Fruit fly (Drosophila melanogaster) whole organism, embryonic: ENCODE data around the gene mbt.

Source experiments
- ATbp ChIP-seq: fragments of 200-800 bp; sonication (Bioruptor generic); optimal IDR thresholded peaks from 2 replicates; lab custom pipeline; 2017; ENCODE audit warnings: missing biosample characterization, mild to moderate bottlenecking, missing genetic modification characterization, missing genetic modification reagents
- Atf-2 ChIP-seq: fragments of 200-800 bp; sonication (Bioruptor generic); optimal IDR thresholded peaks from 2 replicates; lab custom pipeline; 2016; ENCODE audit warnings: missing biosample characterization, missing genetic modification characterization
- B-H2 ChIP-seq: fragments of 200-800 bp; sonication (Bioruptor generic); optimal IDR thresholded peaks from 2 replicates; lab custom pipeline; 2018; ENCODE audit warnings: missing biosample characterization, mild to moderate bottlenecking, missing genetic modification characterization
- Bteb2 ChIP-seq: fragments of 200-800 bp; sonication (Bioruptor generic); optimal IDR thresholded peaks from 2 replicates; lab custom pipeline; 2016; ENCODE audit warnings: missing biosample characterization, missing genetic modification characterization
- CG10321 ChIP-seq: fragments of 200-800 bp; sonication (Bioruptor generic); IDR thresholded peaks from 2 replicates; pipeline ENCODE4 v1.3.6; 2022; ENCODE audit warnings: missing biosample characterization, missing genetic modification characterization
- CG10959 ChIP-seq: fragments of 200-800 bp; sonication (Bioruptor generic); IDR thresholded peaks from 2 replicates; pipeline ENCODE4 v1.3.6; 2022; ENCODE audit warnings: missing biosample characterization, missing genetic modification characterization
- CG11398 ChIP-seq: fragments of 200-800 bp; sonication (Bioruptor generic); optimal IDR thresholded peaks from 2 replicates; lab custom pipeline; 2016; ENCODE audit warnings: missing biosample characterization, missing genetic modification characterization
- CG12104 ChIP-seq: fragments of 200-800 bp; sonication (Bioruptor generic); optimal IDR thresholded peaks from 3 replicates; lab custom pipeline; 2016; ENCODE audit warnings: missing biosample characterization, missing genetic modification characterization
- CG12219 ChIP-seq: fragments of 200-800 bp; sonication (Bioruptor generic); optimal IDR thresholded peaks from 3 replicates; lab custom pipeline; 2018; ENCODE audit warnings: missing biosample characterization, mild to moderate bottlenecking, missing genetic modification characterization
- CG13296 ChIP-seq: fragments of 200-800 bp; sonication (Bioruptor generic); optimal IDR thresholded peaks from 3 replicates; lab custom pipeline; 2018; ENCODE audit warnings: missing biosample characterization, mild to moderate bottlenecking, missing genetic modification characterization
- CG13775 ChIP-seq: fragments of 200-800 bp; sonication (Bioruptor generic); optimal IDR thresholded peaks from 3 replicates; lab custom pipeline; 2017; ENCODE audit warnings: missing biosample characterization, mild to moderate bottlenecking, missing genetic modification characterization
- CG14014 ChIP-seq: fragments of 200-800 bp; sonication (Bioruptor generic); IDR thresholded peaks from 2 replicates; pipeline ENCODE4 v1.3.6; 2022; ENCODE audit warnings: missing biosample characterization, missing genetic modification characterization
- CG15696 ChIP-seq: fragments of 200-800 bp; sonication (Bioruptor generic); optimal IDR thresholded peaks from 2 replicates; lab custom pipeline; 2019; ENCODE audit warnings: missing biosample characterization, mild to moderate bottlenecking, missing genetic modification characterization, moderate library complexity
- CG16815 ChIP-seq: fragments of 200-800 bp; sonication (Bioruptor generic); optimal IDR thresholded peaks from 3 replicates; lab custom pipeline; 2017; ENCODE audit warnings: missing biosample characterization, mild to moderate bottlenecking, missing genetic modification characterization
- CG17328 ChIP-seq: fragments of 200-800 bp; sonication (Bioruptor generic); IDR thresholded peaks from 2 replicates; pipeline ENCODE4 v1.3.6; 2022; ENCODE audit warnings: missing biosample characterization, missing genetic modification characterization
- CG17568 ChIP-seq: fragments of 200-800 bp; sonication (Bioruptor generic); optimal IDR thresholded peaks from 2 replicates; lab custom pipeline; 2018; ENCODE audit warnings: missing biosample characterization, mild to moderate bottlenecking, missing genetic modification characterization, moderate library complexity
- CG18476 ChIP-seq: fragments of 200-800 bp; sonication (Bioruptor generic); optimal IDR thresholded peaks from 2 replicates; lab custom pipeline; 2016; ENCODE audit warnings: missing biosample characterization, mild to moderate bottlenecking, missing genetic modification characterization
- CG18764 ChIP-seq: fragments of 200-800 bp; sonication (Bioruptor generic); optimal IDR thresholded peaks from 3 replicates; lab custom pipeline; 2016; ENCODE audit warnings: missing biosample characterization, missing genetic modification characterization
- CG34376 ChIP-seq: fragments of 200-800 bp; sonication (Bioruptor generic); optimal IDR thresholded peaks from 2 replicates; lab custom pipeline; 2018; ENCODE audit warnings: missing biosample characterization, mild to moderate bottlenecking, missing genetic modification characterization
- CG3838 ChIP-seq: fragments of 200-800 bp; sonication (Bioruptor generic); optimal IDR thresholded peaks from 3 replicates; lab custom pipeline; 2016; ENCODE audit warnings: missing biosample characterization, missing genetic modification characterization
- CG3847 ChIP-seq: fragments of 200-800 bp; sonication (Bioruptor generic); IDR thresholded peaks from 2 replicates; pipeline ENCODE4 v1.3.6; 2022; ENCODE audit warnings: missing biosample characterization, missing genetic modification characterization
- CG4707 ChIP-seq: fragments of 200-800 bp; sonication (Bioruptor generic); optimal IDR thresholded peaks from 2 replicates; lab custom pipeline; 2018; ENCODE audit warnings: missing biosample characterization, mild to moderate bottlenecking, missing genetic modification characterization, moderate library complexity
- CG6854 ChIP-seq: fragments of 200-800 bp; sonication (Bioruptor generic); optimal IDR thresholded peaks from 3 replicates; lab custom pipeline; 2017; ENCODE audit warnings: missing biosample characterization, mild to moderate bottlenecking, missing genetic modification characterization
- CG8765 ChIP-seq: fragments of 200-800 bp; sonication (Bioruptor generic); IDR thresholded peaks from 2 replicates; pipeline ENCODE4 v1.3.6; 2022; ENCODE audit warnings: missing biosample characterization, missing genetic modification characterization
- D ChIP-seq, 2 experiments: fragments of 200-800 bp in 1 of 2; fragments of >200 bp in 1 of 2; sonication (Bioruptor generic) in 1 of 2; optimal IDR thresholded peaks; 2 replicates in 1 of 2; 3 replicates in 1 of 2; lab custom pipeline; 2017; ENCODE audit warnings: mild to moderate bottlenecking in 1 of 2, missing biosample characterization in 1 of 2, missing genetic modification characterization in 1 of 2, missing genetic modification reagents in 1 of 2
- Dek ChIP-seq: fragments of 200-800 bp; sonication (Bioruptor generic); optimal IDR thresholded peaks from 3 replicates; lab custom pipeline; 2019; ENCODE audit warnings: missing biosample characterization, mild to moderate bottlenecking, missing genetic modification characterization, moderate library complexity
- Dfd ChIP-seq, 2 experiments: fragments of >200 bp; optimal IDR thresholded peaks; 2 replicates each; lab custom pipeline; 2017; ENCODE audit warnings: missing biosample characterization in 2 of 2, missing genetic modification characterization in 2 of 2
- Ets65A ChIP-seq: fragments of 200-800 bp; sonication (Bioruptor generic); peaks from one replicate; lab custom pipeline; 2016; ENCODE audit warnings: missing biosample characterization, missing genetic modification characterization
- Hmr ChIP-seq: fragments of 200-800 bp; sonication (Bioruptor generic); optimal IDR thresholded peaks from 3 replicates; lab custom pipeline; 2017; ENCODE audit warnings: mild to moderate bottlenecking, missing biosample characterization, missing genetic modification reagents, missing genetic modification characterization
- Hmx ChIP-seq: fragments of 200-800 bp; sonication (Bioruptor generic); optimal IDR thresholded peaks from 2 replicates; lab custom pipeline; 2016; ENCODE audit warnings: missing biosample characterization, missing genetic modification characterization
- Oli ChIP-seq: fragments of 200-800 bp; sonication (Bioruptor generic); optimal IDR thresholded peaks from 2 replicates; lab custom pipeline; 2018; ENCODE audit warnings: missing biosample characterization, mild to moderate bottlenecking, missing genetic modification characterization, moderate library complexity
- Poxn ChIP-seq: fragments of 200-800 bp; sonication (Bioruptor generic); IDR thresholded peaks from 2 replicates; pipeline ENCODE4 v1.3.6; 2022; ENCODE audit warnings: missing biosample characterization, missing genetic modification characterization
- amos ChIP-seq: fragments of 200-800 bp; sonication (Bioruptor generic); IDR thresholded peaks from 2 replicates; pipeline ENCODE4 v1.3.6; 2022; ENCODE audit warnings: missing biosample characterization, missing genetic modification characterization; ENCODE audit not compliant: partially characterized antibody
- caup ChIP-seq: fragments of 200-800 bp; sonication (Bioruptor generic); optimal IDR thresholded peaks from 3 replicates; lab custom pipeline; 2017; ENCODE audit warnings: missing biosample characterization, mild to moderate bottlenecking, missing genetic modification characterization, moderate library complexity; ENCODE audit not compliant: severe bottlenecking
- crc ChIP-seq: fragments of 200-800 bp; sonication (Bioruptor generic); optimal IDR thresholded peaks from 2 replicates; lab custom pipeline; 2016; ENCODE audit warnings: missing biosample characterization, missing genetic modification characterization
- cwo ChIP-seq: fragments of 200-800 bp; sonication (Bioruptor generic); optimal IDR thresholded peaks from 3 replicates; lab custom pipeline; 2017; ENCODE audit warnings: missing biosample characterization, missing genetic modification characterization, mild to moderate bottlenecking, moderate library complexity, missing genetic modification reagents
- dan ChIP-seq: fragments of 200-800 bp; sonication (Bioruptor generic); IDR thresholded peaks from 2 replicates; pipeline ENCODE4 v1.3.6; 2022; ENCODE audit warnings: missing biosample characterization, missing genetic modification characterization
- dmrt11E ChIP-seq: fragments of 200-800 bp; sonication (Bioruptor generic); optimal IDR thresholded peaks from 3 replicates; lab custom pipeline; 2018; ENCODE audit warnings: missing biosample characterization, mild to moderate bottlenecking, missing genetic modification characterization, moderate library complexity
- hb ChIP-seq: fragments of 200-800 bp; sonication (Bioruptor generic); IDR thresholded peaks from 3 replicates; pipeline ENCODE4 v1.3.6; 2022; ENCODE audit warnings: missing biosample characterization, missing genetic modification characterization; ENCODE audit not compliant: partially characterized antibody
- maf-S ChIP-seq: fragments of 200-800 bp; sonication (Bioruptor generic); optimal IDR thresholded peaks from 2 replicates; lab custom pipeline; 2016; ENCODE audit warnings: missing biosample characterization, missing genetic modification characterization
- nerfin-2 ChIP-seq: fragments of 200-800 bp; sonication (Bioruptor generic); IDR thresholded peaks from 2 replicates; pipeline ENCODE4 v1.3.6; 2022; ENCODE audit warnings: missing biosample characterization, missing genetic modification characterization; ENCODE audit not compliant: partially characterized antibody
- odd ChIP-seq: fragments of 200-800 bp; sonication (Bioruptor generic); optimal IDR thresholded peaks from 2 replicates; lab custom pipeline; 2017; ENCODE audit warnings: missing biosample characterization, mild to moderate bottlenecking, missing genetic modification characterization
- pho ChIP-seq: fragments of 200-800 bp; sonication (Bioruptor generic); optimal IDR thresholded peaks from 2 replicates; lab custom pipeline; 2016; ENCODE audit warnings: missing biosample characterization, missing genetic modification characterization
- pum ChIP-seq: fragments of 200-800 bp; sonication (Bioruptor generic); optimal IDR thresholded peaks from 2 replicates; lab custom pipeline; 2016; ENCODE audit warnings: missing biosample characterization, missing genetic modification characterization
- sd ChIP-seq: fragments of 200-800 bp; sonication (Bioruptor generic); optimal IDR thresholded peaks from 3 replicates; lab custom pipeline; 2018; ENCODE audit warnings: missing biosample characterization, mild to moderate bottlenecking, missing genetic modification characterization, moderate library complexity
- sens-2 ChIP-seq: fragments of 200-800 bp; sonication (Bioruptor generic); IDR thresholded peaks from 2 replicates; pipeline ENCODE4 v1.3.6; 2022; ENCODE audit warnings: missing biosample characterization, missing genetic modification characterization
- sisA ChIP-seq: fragments of 200-800 bp; sonication (Bioruptor generic); IDR thresholded peaks from 2 replicates; pipeline ENCODE4 v1.3.6; 2022; ENCODE audit warnings: missing biosample characterization, missing genetic modification characterization
- slou ChIP-seq: fragments of 200-800 bp; sonication (Bioruptor generic); optimal IDR thresholded peaks from 3 replicates; lab custom pipeline; 2016; ENCODE audit warnings: missing biosample characterization, missing genetic modification characterization
- sqz ChIP-seq: fragments of 200-800 bp; sonication (Bioruptor generic); optimal IDR thresholded peaks from 3 replicates; lab custom pipeline; 2018; ENCODE audit warnings: missing biosample characterization, mild to moderate bottlenecking, missing genetic modification characterization
- stc ChIP-seq: fragments of 200-800 bp; sonication (Bioruptor generic); IDR thresholded peaks from 2 replicates; pipeline ENCODE4 v1.3.6; 2022; ENCODE audit warnings: missing biosample characterization, missing genetic modification characterization
- twi ChIP-seq: fragments of 200-800 bp; optimal IDR thresholded peaks from 2 replicates; lab custom pipeline; 2019; ENCODE audit warnings: missing biosample characterization, mild to moderate bottlenecking, missing genetic modification characterization, moderate library complexity

Gene mbt

dm6 chrX:16637106-16637590 lies 26.7 kb downstream of the mbt start, which contains the start of gene Rok (continued):
- TF ChIP-seq Atf-2 (no peak), sd (tag; lab: Kevin White, UChicago) (no peak), CG16815 (GFP tag; lab: Kevin White, UChicago) (no peak), ATbp (no peak), CG13775 (GFP tag; lab: Kevin White, UChicago) (no peak), B-H2 (no peak), Dfd (GFP tag; optimal IDR thresholded peaks at IDR 0.05; lab: Kevin White, UChicago) (no peak), amos (peak; percentile 89), maf-S (GFP tag; lab: Kevin White, UChicago) (no peak), CG18476 (GFP tag; lab: Kevin White, UChicago) (no peak), Bteb2 (GFP tag; lab: Kevin White, UChicago) (no peak), CG10959 (GFP tag; lab: Robert Waterston, UW) (no peak), pum (GFP tag; lab: Kevin White, UChicago) (no peak), Dek (tag; lab: Kevin White, UChicago) (no peak), CG11398 (no peak), Hmx (GFP tag; lab: Kevin White, UChicago) (no peak), CG6854 (GFP tag; lab: Kevin White, UChicago) (peak; percentile 42), dan (GFP tag; lab: Robert Waterston, UW) (no peak), CG12219 (no peak), CG10321 (GFP tag; lab: Robert Waterston, UW) (no peak), CG8765 (GFP tag; lab: Robert Waterston, UW) (no peak), CG12104 (no peak), CG3838 (no peak), caup (no peak), CG18764 (GFP tag; lab: Kevin White, UChicago) (no peak), Hmr (GFP tag; lab: Kevin White, UChicago) (no peak), CG17328 (GFP tag; lab: Robert Waterston, UW) (no peak), sqz (no peak), Oli (tag; lab: Kevin White, UChicago) (no peak), odd (GFP tag; lab: Kevin White, UChicago) (no peak), CG15696 (tag; lab: Kevin White, UChicago) (no peak), nerfin-2 (GFP tag; lab: Robert Waterston, UW) (no peak; the same call in 1 of the 2 replicates), pho (GFP tag; lab: Kevin White, UChicago) (no peak), cwo (no peak), stc (GFP tag; lab: Robert Waterston, UW) (peak; percentile 17; the same call in 1 of the 2 replicates), twi (tag; lab: Kevin White, UChicago) (no peak), CG4707 (GFP tag; lab: Kevin White, UChicago) (no peak), D (optimal IDR thresholded peaks at IDR 0.05; lab: Kevin White, UChicago) (no peak), D (GFP tag; optimal IDR thresholded peaks at IDR 0.05; lab: Kevin White, UChicago) (no peak), CG34376 (no peak), slou (GFP tag; lab: Kevin White, UChicago) (no peak), sisA (no peak), CG17568 (GFP tag; lab: Kevin White, UChicago) (no peak), crc (no peak), CG13296 (GFP tag; lab: Kevin White, UChicago) (no peak), Ets65A (GFP tag; lab: Kevin White, UChicago) (peak; percentile 49), sens-2 (no peak), CG3847 (GFP tag; lab: Robert Waterston, UW) (no peak), hb (GFP tag; lab: Robert Waterston, UW) (peak; percentile 87), Poxn (GFP tag; lab: Robert Waterston, UW) (no peak), CG14014 (GFP tag; lab: Robert Waterston, UW) (no peak), dmrt11E (no peak)
